Fruit fly (Drosophila melanogaster): Measurements from ENCODE around the gene jvl.

jvl gene

dm6 chr3R:14742928-14743327 is 1.5 kb downstream of the jvl start (continued):
- TF ChIP-seq HLHmδ (GFP tag; optimal IDR thresholded peaks at IDR 0.05) (no peak), Neu2 (GFP tag; optimal IDR thresholded peaks at IDR 0.05; ENCODE audit: borderline replicate concordance) (no peak), odd (GFP tag; optimal IDR thresholded peaks at IDR 0.05) (no peak), CG18011 (GFP tag; optimal IDR thresholded peaks at IDR 0.05) (no peak), CG3838 (GFP tag; optimal IDR thresholded peaks at IDR 0.05) (peak; percentile 7), Kr (GFP tag; optimal IDR thresholded peaks at IDR 0.05) (no peak), ewg (GFP tag; optimal IDR thresholded peaks at IDR 0.05) (peak; percentile 36), Nf-YB (GFP tag; optimal IDR thresholded peaks at IDR 0.05) (no peak), Drgx (GFP tag; IDR thresholded peaks at IDR 0.05) (peak; percentile 88), CG8388 (GFP tag; optimal IDR thresholded peaks at IDR 0.05) (peak; percentile 63), zfh1 (GFP tag; IDR thresholded peaks at IDR 0.05) (peak; percentile 74), CG13296 (GFP tag; optimal IDR thresholded peaks at IDR 0.05) (no peak), CG14441 (GFP tag; IDR thresholded peaks at IDR 0.05) (peak; percentile 48; the same call in 1 of the 2 replicates), dpn (GFP tag; optimal IDR thresholded peaks at IDR 0.05) (peak; percentile 38 to 46), dmrt11E (tag; optimal IDR thresholded peaks at IDR 0.05) (peak; percentile 59)

- TF ChIP-seq nerfin-1 (tag; optimal IDR thresholded peaks at IDR 0.05), result no peak
- peak; percentile 33; the same call in 1 of the 2 replicates for TF ChIP-seq bbx (GFP tag; IDR thresholded peaks at IDR 0.05; ENCODE audit: partially characterized antibody)
- TF ChIP-seq C15 (GFP tag; IDR thresholded peaks at IDR 0.05), result no peak
- TF ChIP-seq CG4360 (GFP tag; IDR thresholded peaks at IDR 0.05), result peak; percentile 56
- no peak for TF ChIP-seq Fer1 (GFP tag; optimal IDR thresholded peaks at IDR 0.05)
- TF ChIP-seq pros (GFP tag; optimal IDR thresholded peaks at IDR 0.05), result no peak
- peak; percentile 63; the same call in 1 of the 2 replicates for TF ChIP-seq crol (GFP tag; IDR thresholded peaks at IDR 0.05)
- TF ChIP-seq CG7987 (GFP tag; optimal IDR thresholded peaks at IDR 0.05), result no peak
- TF ChIP-seq sob (GFP tag; IDR thresholded peaks at IDR 0.05), result 0 out of 2 replicates have a peak, but pooled peaks have one; percentile 11
- TF ChIP-seq esg (GFP tag; conservative IDR thresholded peaks at IDR 0.05), result no peak; the same call in 1 of the 2 replicates
- no peak for TF ChIP-seq Hey (tag; optimal IDR thresholded peaks at IDR 0.05)
- no peak for TF ChIP-seq CG18262 (tag; optimal IDR thresholded peaks at IDR 0.05)
- no peak for TF ChIP-seq CG17328 (GFP tag; IDR thresholded peaks at IDR 0.05)
- TF ChIP-seq bowl (GFP tag; IDR thresholded peaks at IDR 0.05), result no peak
- no peak for TF ChIP-seq ems (GFP tag; optimal IDR thresholded peaks at IDR 0.05)
- no peak for TF ChIP-seq CG11560 (tag; IDR thresholded peaks at IDR 0.05)
- 0 out of 2 replicates have a peak, but pooled peaks have one; percentile 16 for TF ChIP-seq sna (GFP tag; IDR thresholded peaks at IDR 0.05; ENCODE audit: partially characterized antibody)
- TF ChIP-seq CG32532 (GFP tag; IDR thresholded peaks at IDR 0.05), result no peak
- 0 out of 2 replicates have a peak, but pooled peaks have one; percentile 17 for TF ChIP-seq CG14441 (GFP tag; IDR thresholded peaks at IDR 0.05)
- TF ChIP-seq grau (tag; optimal IDR thresholded peaks at IDR 0.05), result peak; percentile 11
- peak; percentile 49 for TF ChIP-seq Deaf1 (tag; optimal IDR thresholded peaks at IDR 0.05)
- TF ChIP-seq CG10274 (GFP tag; optimal IDR thresholded peaks at IDR 0.05), result no peak
- TF ChIP-seq sens (GFP tag), result no peak
- TF ChIP-seq zfh2 (GFP tag; optimal IDR thresholded peaks at IDR 0.05), result no peak
- TF ChIP-seq dan (GFP tag; IDR thresholded peaks at IDR 0.05), result no peak
- TF ChIP-seq HLHmδ (GFP tag; optimal IDR thresholded peaks at IDR 0.05), result peak; percentile 40
- TF ChIP-seq jigr1 (GFP tag; IDR thresholded peaks at IDR 0.05), result no peak
- no peak for TF ChIP-seq Max (GFP tag; optimal IDR thresholded peaks at IDR 0.05)
- TF ChIP-seq tgo (GFP tag; IDR thresholded peaks at IDR 0.05), result no peak
- no peak for TF ChIP-seq CG7928 (GFP tag; optimal IDR thresholded peaks at IDR 0.05)
- TF ChIP-seq CG1529 (GFP tag; optimal IDR thresholded peaks at IDR 0.05), result no peak
- TF ChIP-seq z (GFP tag; IDR thresholded peaks at IDR 0.05), result 0 out of 3 replicates have a peak, but pooled peaks have one; percentile 45
- TF ChIP-seq CG2712 (tag; optimal IDR thresholded peaks at IDR 0.05), result no peak
- peak; percentile 47 for TF ChIP-seq kni (GFP tag; optimal IDR thresholded peaks at IDR 0.05)
- TF ChIP-seq Six4 (GFP tag; optimal IDR thresholded peaks at IDR 0.05), result no peak
- 0 out of 3 replicates have a peak, but pooled peaks have one; percentile 26 for TF ChIP-seq ci (GFP tag; IDR thresholded peaks at IDR 0.05)
- 0 out of 3 replicates have a peak, but pooled peaks have one; percentile 25 for TF ChIP-seq CG6791 (GFP tag; IDR thresholded peaks at IDR 0.05; ENCODE audit: partially characterized antibody)
Observed at dm6 chr3R:14743418-14743817, 2.0 kb downstream of the jvl start.

Measured in whole organism, embryonic.